Worm (Caenorhabditis elegans): ENCODE data around the gene crh-1.

- TF ChIP-seq unc-62 (GFP tag; optimal IDR thresholded peaks at IDR 0.05): no peak
- no peak for TF ChIP-seq egl-27 (tag; optimal IDR thresholded peaks at IDR 0.05)
- no peak for TF ChIP-seq elt-3 (tag; optimal IDR thresholded peaks at IDR 0.05)
- TF ChIP-seq snu-23 (GFP tag; optimal IDR thresholded peaks at IDR 0.05): no peak
- TF ChIP-seq lir-3 (tag; optimal IDR thresholded peaks at IDR 0.05; ENCODE audit: poor library complexity): no peak
- no peak for TF ChIP-seq nhr-77 (tag; optimal IDR thresholded peaks at IDR 0.05)
- no peak for TF ChIP-seq alr-1 (tag; optimal IDR thresholded peaks at IDR 0.05; ENCODE audit: borderline replicate concordance)
- no peak for TF ChIP-seq jun-1 (tag; optimal IDR thresholded peaks at IDR 0.05)
- TF ChIP-seq nhr-237 (tag; optimal IDR thresholded peaks at IDR 0.05): no peak
- no peak for TF ChIP-seq lin-14 (GFP tag; optimal IDR thresholded peaks at IDR 0.05)
- TF ChIP-seq hlh-4 (tag; optimal IDR thresholded peaks at IDR 0.05): no peak
These were observed 48.4 kb downstream of the crh-1 start for ce11 chrIII:11705930-11706329.

All from whole organism, L1 larva.